Worm (Caenorhabditis elegans): ENCODE data around the gene dpy-8.

The dpy-8 gene

DNA sequence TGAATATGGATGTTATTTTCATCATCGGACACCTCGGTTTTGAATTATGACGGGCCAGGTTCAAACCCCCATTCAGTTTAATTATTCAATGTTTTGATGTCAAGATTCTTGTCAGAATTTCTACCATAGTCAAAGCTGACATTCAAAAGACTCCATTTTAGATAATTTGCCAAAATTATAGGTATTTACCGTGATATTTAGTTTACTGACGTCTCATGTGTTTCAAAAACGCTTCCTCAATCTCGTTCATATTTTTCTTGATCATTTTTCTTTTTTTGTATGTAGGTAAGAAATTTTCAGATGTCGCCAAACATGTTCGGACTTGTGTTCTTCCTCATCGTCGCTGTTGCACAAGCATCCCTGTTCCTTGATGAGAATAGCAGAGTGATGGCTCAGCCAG, 12.5 kb upstream of the dpy-8 start, which contains the start of gene EGAP5.1:
Gene EGAP5.1, plus strand, starts transcription at position 301 of the 400 bp plus-strand sequence.
- TF ChIP-seq fkh-4 (tag; optimal IDR thresholded peaks at IDR 0.05; ENCODE audit: borderline replicate concordance) (no peak), lin-13 (GFP tag; optimal IDR thresholded peaks at IDR 0.05) (no peak), nhr-85 (tag) (no peak)

DNA sequence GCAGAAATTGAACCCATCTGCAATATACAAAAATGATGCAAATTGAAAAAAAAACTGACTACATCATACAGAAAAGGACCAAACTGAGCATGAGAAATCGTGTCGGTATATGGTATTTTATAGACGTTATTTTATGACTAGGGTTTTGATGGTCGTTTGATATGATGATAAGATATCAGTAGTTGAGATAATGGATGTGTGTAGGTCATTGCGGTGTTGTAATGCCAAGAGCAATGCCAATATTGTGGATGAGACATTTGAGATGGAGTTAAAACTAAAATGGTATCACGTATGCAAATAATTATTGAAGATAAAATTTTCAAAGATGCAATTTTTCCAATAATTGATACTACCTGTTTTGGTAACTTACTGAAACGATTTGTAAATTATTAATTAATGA, 9.4 kb upstream of the dpy-8 start, which contains the start of gene C31H2.4:
Gene C31H2.4, minus strand, starts transcription at position 19 of the 400 bp plus-strand sequence.
- TF ChIP-seq lir-3 (tag; optimal IDR thresholded peaks at IDR 0.05; ENCODE audit: poor library complexity) (no peak), mef-2 (tag; optimal IDR thresholded peaks at IDR 0.05) (no peak), swsn-7 (tag; optimal IDR thresholded peaks at IDR 0.05) (no peak), tlp-1 (tag; optimal IDR thresholded peaks at IDR 0.05) (no peak), fkh-4 (tag; optimal IDR thresholded peaks at IDR 0.05; ENCODE audit: borderline replicate concordance) (no peak), unc-98 (GFP tag; IDR thresholded peaks at IDR 0.05) (no peak), ceh-82 (tag; optimal IDR thresholded peaks at IDR 0.05) (no peak), sptf-1 (tag; optimal IDR thresholded peaks at IDR 0.05) (no peak), zag-1 (tag; optimal IDR thresholded peaks at IDR 0.05) (no peak), nhr-85 (tag) (peak; percentile 64), ama-1 (optimal IDR thresholded peaks at IDR 0.05) (no peak), alr-1 (tag; optimal IDR thresholded peaks at IDR 0.05; ENCODE audit: borderline replicate concordance) (no peak), nhr-84 (tag; optimal IDR thresholded peaks at IDR 0.05) (no peak), efl-1 (optimal IDR thresholded peaks at IDR 0.05) (no peak), efl-1 (GFP tag; optimal IDR thresholded peaks at IDR 0.05 in 1 of 2) (peak in 1 of 2 experiments; percentile 12), elt-3 (tag; optimal IDR thresholded peaks at IDR 0.05) (peak in 1 of 6 experiments; percentile 33), elt-2 (tag; optimal IDR thresholded peaks at IDR 0.05) (peak; percentile 23), sox-4 (tag; optimal IDR thresholded peaks at IDR 0.05) (no peak)

DNA sequence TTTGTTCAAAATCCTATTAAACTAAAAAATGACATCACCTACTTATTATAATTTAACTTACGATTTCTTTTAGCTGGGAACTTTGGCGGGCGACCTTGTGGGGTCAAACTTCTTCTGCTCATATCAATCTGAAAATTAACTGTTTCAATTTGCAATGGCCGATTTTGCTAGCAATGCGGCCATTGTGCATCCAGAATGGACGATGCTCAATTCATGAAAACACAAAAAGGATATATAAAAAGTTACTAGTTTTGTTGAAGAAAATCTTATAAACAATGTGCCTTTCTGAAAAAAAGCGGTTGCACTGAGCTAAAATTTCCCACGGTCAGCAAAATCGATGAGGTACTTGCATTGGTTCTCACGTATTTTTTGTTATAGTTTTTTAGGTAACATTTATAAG, 4.0 kb upstream of the dpy-8 start, which contains the start of gene C31H2.3:
Gene C31H2.3, minus strand, starts transcription at position 101 of the 400 bp plus-strand sequence.
- no peak for TF ChIP-seq C34B4.2 (tag; optimal IDR thresholded peaks at IDR 0.05)
- no peak for TF ChIP-seq irx-1 (tag; optimal IDR thresholded peaks at IDR 0.05)
- no peak for TF ChIP-seq dsc-1 (tag; optimal IDR thresholded peaks at IDR 0.05)
- no peak for TF ChIP-seq nhr-237 (tag; optimal IDR thresholded peaks at IDR 0.05)
- no peak for TF ChIP-seq lin-14 (GFP tag; optimal IDR thresholded peaks at IDR 0.05)
- TF ChIP-seq lin-15B (tag; optimal IDR thresholded peaks at IDR 0.05): no peak
- TF ChIP-seq unc-62 (GFP tag; optimal IDR thresholded peaks at IDR 0.05): no peak
- no peak for TF ChIP-seq nhr-84 (tag; optimal IDR thresholded peaks at IDR 0.05)
- no peak for TF ChIP-seq ets-5 (GFP tag; IDR thresholded peaks at IDR 0.05)
- no peak for TF ChIP-seq nhr-20 (tag; optimal IDR thresholded peaks at IDR 0.05)

DNA sequence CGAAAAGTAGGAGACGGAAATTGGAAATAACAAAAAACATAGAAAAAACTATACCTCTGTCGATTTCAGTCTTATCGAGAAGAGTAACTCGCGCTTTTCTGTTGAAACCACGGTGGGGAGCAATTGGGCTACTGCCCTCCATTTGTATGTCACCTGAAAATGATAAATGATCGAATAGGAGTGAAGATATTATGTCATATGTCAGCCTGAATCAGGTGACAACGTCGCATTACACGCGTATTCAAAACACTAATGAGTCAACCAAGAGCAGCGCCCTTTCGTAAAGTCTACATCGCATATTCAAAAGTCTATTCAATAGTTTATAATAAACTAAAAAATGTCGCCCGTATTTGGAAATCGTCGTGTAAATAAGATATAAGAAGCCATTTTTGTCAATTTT, 2.7 kb upstream of the dpy-8 start:
- peak; percentile 68 for TF ChIP-seq dsc-1 (tag; optimal IDR thresholded peaks at IDR 0.05)
- TF ChIP-seq lir-3 (tag; optimal IDR thresholded peaks at IDR 0.05; ENCODE audit: poor library complexity): no peak
- TF ChIP-seq nhr-47 (tag; optimal IDR thresholded peaks at IDR 0.05): peak; percentile 21
- TF ChIP-seq sox-4 (tag; optimal IDR thresholded peaks at IDR 0.05): peak; percentile 34
- peak; percentile 56 for TF ChIP-seq fkh-8 (tag; optimal IDR thresholded peaks at IDR 0.05)
- peak; percentile 37 for TF ChIP-seq nhr-71 (tag; optimal IDR thresholded peaks at IDR 0.05)
- TF ChIP-seq nhr-11 (tag; optimal IDR thresholded peaks at IDR 0.05): no peak
- no peak for TF ChIP-seq skn-1 (tag; optimal IDR thresholded peaks at IDR 0.05)

DNA sequence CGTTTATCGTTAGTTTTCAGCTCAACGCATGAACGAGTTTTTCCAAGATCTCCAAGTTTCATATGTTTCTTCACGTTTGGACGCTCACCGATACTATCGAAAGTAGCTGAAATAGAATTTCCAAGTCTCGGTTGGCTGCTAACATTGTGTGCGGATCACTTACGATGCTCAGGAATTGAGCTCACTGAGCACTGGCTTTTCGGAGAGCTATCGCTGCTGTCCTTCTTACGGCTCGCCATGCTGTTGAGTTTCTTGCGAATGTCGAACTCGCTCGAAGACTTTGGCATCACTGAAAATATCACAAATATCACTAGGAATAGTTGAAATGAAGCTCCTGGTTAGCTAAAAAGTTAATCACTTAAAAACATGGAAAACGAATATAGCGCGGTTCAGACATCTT, 1.6 kb upstream of the dpy-8 start:
- no peak for TF ChIP-seq lin-13 (GFP tag; optimal IDR thresholded peaks at IDR 0.05)
- TF ChIP-seq vab-15 (tag; optimal IDR thresholded peaks at IDR 0.05): no peak
- no peak for TF ChIP-seq ztf-11 (tag; optimal IDR thresholded peaks at IDR 0.05)
- TF ChIP-seq ceh-8 (GFP tag; optimal IDR thresholded peaks at IDR 0.05): no peak
- no peak for TF ChIP-seq sox-4 (tag; optimal IDR thresholded peaks at IDR 0.05)
- TF ChIP-seq nhr-85 (tag): no peak
- TF ChIP-seq elt-3 (tag; optimal IDR thresholded peaks at IDR 0.05): no peak
- no peak for TF ChIP-seq hlh-4 (tag; optimal IDR thresholded peaks at IDR 0.05)
- no peak for TF ChIP-seq blmp-1 (tag; optimal IDR thresholded peaks at IDR 0.05)
- no peak for TF ChIP-seq efl-1 (optimal IDR thresholded peaks at IDR 0.05)
- no peak for TF ChIP-seq efl-1 (GFP tag; optimal IDR thresholded peaks at IDR 0.05 in 1 of 2)
- no peak for TF ChIP-seq unc-62 (GFP tag; optimal IDR thresholded peaks at IDR 0.05)
- TF ChIP-seq irx-1 (tag; optimal IDR thresholded peaks at IDR 0.05): no peak
- no peak for TF ChIP-seq ets-5 (GFP tag; IDR thresholded peaks at IDR 0.05)
- TF ChIP-seq rnt-1 (tag; optimal IDR thresholded peaks at IDR 0.05): no peak
- TF ChIP-seq C34B4.2 (tag; optimal IDR thresholded peaks at IDR 0.05): no peak
- TF ChIP-seq zip-4 (GFP tag; optimal IDR thresholded peaks at IDR 0.05): no peak
- TF ChIP-seq hpl-2 (GFP tag; optimal IDR thresholded peaks at IDR 0.05): no peak
- no peak for TF ChIP-seq lin-39 (tag; optimal IDR thresholded peaks at IDR 0.05)
- no peak for TF ChIP-seq nhr-71 (tag; optimal IDR thresholded peaks at IDR 0.05)

Measured in whole organism, L1 larva.